Worm (Caenorhabditis elegans) whole organism, L4/young adult: ENCODE data around the gene W09G12.8.

Experiments used
- W03F9.2 ChIP-seq: fragments of 150-350 bp; optimal IDR thresholded peaks from 2 replicates; lab custom pipeline; 2014; ENCODE audit warnings: missing biosample characterization, missing genetic modification characterization
- dao-5 ChIP-seq: sonication (generic microtip); optimal IDR thresholded peaks from 2 replicates; lab custom pipeline; 2016; ENCODE audit warnings: missing genotype, missing genetic modification characterization, moderate library complexity, missing compliant biosample characterization
- him-1 ChIP-seq: sonication (generic microtip); optimal IDR thresholded peaks from 2 replicates; lab custom pipeline; 2016; ENCODE audit warnings: missing genotype, missing genetic modification reagents, missing genetic modification characterization, missing compliant biosample characterization

W09G12.8 gene

DNA sequence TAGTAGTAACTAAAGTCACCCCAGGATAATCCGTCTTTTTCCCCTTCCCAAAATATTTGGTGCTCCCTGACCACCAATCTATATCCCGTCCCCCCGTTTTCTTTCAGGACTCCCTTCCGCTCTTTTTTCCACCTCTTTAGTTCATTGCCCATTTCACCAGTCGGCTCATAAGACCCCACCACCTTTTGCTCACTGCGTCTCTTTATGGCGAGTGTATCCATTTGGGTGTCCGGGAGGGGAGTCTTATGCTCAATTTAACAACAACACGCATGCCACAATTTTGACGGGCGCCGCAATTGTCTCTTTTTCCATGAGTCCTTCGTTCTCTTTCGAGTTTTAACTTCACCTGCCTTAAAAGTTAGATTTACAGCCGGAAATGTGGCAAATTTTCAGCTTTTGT, 12.8 kb upstream of the W09G12.8 start:
- TF ChIP-seq W03F9.2, result no peak
- TF ChIP-seq dao-5 (tag; lab: Kevin White, UChicago), result no peak
- TF ChIP-seq him-1 (tag; lab: Kevin White, UChicago), result no peak

- TF ChIP-seq him-1 (tag; lab: Kevin White, UChicago) (no peak), W03F9.2 (no peak), dao-5 (tag; lab: Kevin White, UChicago) (no peak)
Measured at ce11 chrIV:1215536-1215935, 10.4 kb upstream of the W09G12.8 start.

DNA sequence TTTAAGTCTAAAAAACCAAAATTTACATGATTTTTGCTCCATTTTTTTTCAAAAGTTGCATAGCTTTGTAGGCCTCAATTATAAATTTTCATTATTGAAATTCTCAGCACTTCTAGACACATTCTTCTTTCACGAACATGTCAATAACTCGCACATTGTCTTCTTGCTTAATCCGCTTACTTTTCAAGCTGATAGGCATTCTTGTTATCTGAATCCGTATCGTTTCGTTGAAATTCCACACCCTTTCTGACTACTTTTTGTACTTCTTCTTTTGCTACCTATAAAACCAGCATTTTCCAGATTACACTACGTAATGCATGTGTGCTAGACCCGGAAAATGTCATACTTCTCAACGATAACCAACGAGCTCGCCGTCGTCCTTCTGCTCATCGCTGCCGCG, 9.7 kb upstream of the W09G12.8 start, which contains the start of gene W09G12.9:
Gene W09G12.9, plus strand, starts transcription at position 301 of the 400 bp plus-strand sequence.
- TF ChIP-seq W03F9.2 (no peak), him-1 (tag; lab: Kevin White, UChicago) (no peak), dao-5 (tag; lab: Kevin White, UChicago) (no peak)

- TF ChIP-seq dao-5 (tag; lab: Kevin White, UChicago), result no peak
- TF ChIP-seq him-1 (tag; lab: Kevin White, UChicago), result no peak
- no peak for TF ChIP-seq W03F9.2
Measured at ce11 chrIV:1221167-1221566, 4.8 kb upstream of the W09G12.8 start, which contains the start of gene W09G12.10. TSS of gene W09G12.10 (minus strand) at chrIV:1221287.

DNA sequence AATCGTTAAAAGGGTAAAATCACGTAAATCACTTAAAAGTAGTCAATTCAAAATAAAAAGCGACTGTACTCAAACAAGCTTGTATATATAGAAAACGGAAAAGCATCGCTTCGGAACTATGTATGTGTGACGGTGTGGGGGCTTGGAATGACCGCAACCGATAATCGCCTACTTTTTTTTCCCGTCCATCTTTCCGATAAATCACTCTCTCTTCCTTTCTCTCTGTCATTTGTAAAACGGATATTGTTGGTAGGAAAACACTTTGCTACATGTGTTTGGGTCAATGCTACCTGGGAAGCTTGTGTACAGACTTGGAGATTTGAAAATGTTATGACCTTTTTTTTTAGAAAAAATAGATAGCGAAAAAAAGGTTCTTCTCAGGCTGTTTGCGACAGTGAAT, 1.2 kb upstream of the W09G12.8 start:
- no peak for TF ChIP-seq him-1 (tag; lab: Kevin White, UChicago)

DNA sequence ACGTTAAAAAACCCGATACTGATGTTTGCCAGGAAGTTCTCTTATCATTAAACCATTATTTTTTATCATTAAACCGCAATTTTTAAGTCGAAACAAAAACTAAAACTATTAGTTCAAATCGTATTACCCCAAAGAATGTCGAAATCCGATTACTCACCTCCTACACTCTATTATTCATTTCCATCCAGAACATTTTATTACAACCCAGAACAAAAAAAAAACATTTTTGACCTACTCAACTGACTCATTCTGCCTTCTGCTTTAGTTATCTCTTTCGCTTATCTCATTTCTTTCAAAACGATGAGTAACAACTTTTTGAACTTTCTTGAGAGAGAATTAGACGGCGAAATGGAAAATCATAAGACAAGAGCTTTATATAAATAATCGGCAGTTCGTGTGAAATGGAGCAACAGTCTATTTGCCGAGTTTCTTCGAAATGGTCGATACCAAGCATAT, 2.7 kb downstream of the W09G12.8 start, which contains the start of gene W09G12.7:
Gene W09G12.7, plus strand, starts transcription at position 406 of the 456 bp plus-strand sequence.
- no peak for TF ChIP-seq him-1 (tag; lab: Kevin White, UChicago)
- TF ChIP-seq dao-5 (tag; lab: Kevin White, UChicago), result no peak
- TF ChIP-seq W03F9.2, result no peak

- no peak for TF ChIP-seq him-1 (tag; lab: Kevin White, UChicago)
- no peak for TF ChIP-seq dao-5 (tag; lab: Kevin White, UChicago)
- no peak for TF ChIP-seq W03F9.2
Measured at ce11 chrIV:1231589-1231988, 5.6 kb downstream of the W09G12.8 start, which contains the start of gene W09G12.6. TSS of gene W09G12.6 (plus strand) at chrIV:1231889.

DNA sequence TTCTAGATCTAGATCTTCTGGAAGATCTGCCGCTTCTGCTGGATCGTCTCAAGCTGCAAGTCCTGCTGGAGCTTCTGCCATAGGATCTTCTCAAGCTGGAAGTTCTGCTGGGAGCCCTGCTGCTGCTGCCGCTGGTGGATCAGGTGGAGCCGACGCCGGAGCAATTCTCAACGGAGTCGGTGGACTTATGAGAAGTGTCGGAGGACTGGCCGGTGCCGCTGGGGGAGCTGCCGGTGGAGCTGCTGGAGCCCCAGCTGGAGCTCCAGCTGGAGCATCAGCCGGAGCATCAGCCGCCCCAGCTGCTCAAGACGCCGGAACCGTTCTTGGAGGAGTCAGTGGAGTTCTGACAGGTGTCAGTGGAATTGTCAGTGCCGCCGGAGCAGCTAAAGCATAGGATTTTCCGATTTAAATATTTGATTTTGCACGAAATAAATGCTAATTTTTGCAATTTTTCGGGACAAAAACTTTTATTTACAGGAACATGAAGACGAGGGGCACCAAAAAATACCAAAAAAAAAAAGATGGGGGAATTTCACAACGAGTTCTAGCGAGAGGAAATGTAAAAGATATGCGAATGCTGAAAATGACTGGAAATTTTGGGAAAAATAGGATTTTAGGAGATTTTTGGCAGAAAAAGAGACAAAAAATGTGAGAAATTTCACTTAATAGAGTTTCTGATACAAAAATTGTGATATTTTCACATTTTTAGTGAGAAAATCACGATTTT, 6.6 kb downstream of the W09G12.8 start:
- no peak for TF ChIP-seq dao-5 (tag; lab: Kevin White, UChicago)
- TF ChIP-seq him-1 (tag; lab: Kevin White, UChicago), result no peak
- no peak for TF ChIP-seq W03F9.2

ce11 chrIV:1234780-1235179, 8.8 kb downstream of the W09G12.8 start:
- TF ChIP-seq dao-5 (tag; lab: Kevin White, UChicago) (no peak), him-1 (tag; lab: Kevin White, UChicago) (no peak), W03F9.2 (no peak)

DNA sequence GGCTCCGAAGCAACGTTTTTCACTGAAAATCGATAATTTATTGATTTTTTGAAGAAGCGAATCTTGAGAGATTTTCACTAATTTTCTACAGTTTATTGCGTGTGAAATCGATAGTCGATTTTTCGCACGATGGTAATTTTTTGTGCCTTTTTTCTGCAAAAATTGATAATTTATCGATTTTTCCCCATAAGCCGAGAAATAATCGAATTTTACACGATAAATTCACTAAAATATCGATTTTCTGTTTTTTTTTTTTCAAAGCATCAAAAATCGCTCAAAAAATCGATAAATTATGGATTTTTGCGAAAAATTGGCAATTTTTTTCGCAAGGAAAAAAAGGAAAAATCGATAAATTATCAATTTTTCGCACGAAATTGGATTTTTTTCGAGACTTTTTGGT, 9.8 kb downstream of the W09G12.8 start:
- TF ChIP-seq dao-5 (tag; lab: Kevin White, UChicago), result no peak
- no peak for TF ChIP-seq W03F9.2
- TF ChIP-seq him-1 (tag; lab: Kevin White, UChicago), result no peak

DNA sequence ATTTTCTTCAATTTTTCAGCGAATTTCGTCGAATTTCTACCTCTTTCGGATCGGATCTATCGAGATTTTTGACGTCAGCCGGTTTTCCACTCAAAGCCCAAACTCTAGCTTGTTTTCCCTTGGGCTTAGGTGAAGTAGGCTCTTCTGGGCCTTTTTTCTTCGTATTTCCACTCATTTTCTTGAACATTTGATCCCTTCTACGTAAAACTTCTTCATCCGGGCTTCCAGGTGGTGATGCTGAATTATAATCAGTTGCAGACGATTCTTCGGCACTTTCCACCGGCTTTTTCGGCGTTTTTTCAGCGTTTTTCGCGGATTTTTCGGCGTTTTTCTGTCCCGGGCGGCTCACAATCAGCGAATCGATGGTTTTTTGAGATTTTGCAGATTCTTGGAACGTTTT, 12.2 kb downstream of the W09G12.8 start:
- no peak for TF ChIP-seq W03F9.2

DNA sequence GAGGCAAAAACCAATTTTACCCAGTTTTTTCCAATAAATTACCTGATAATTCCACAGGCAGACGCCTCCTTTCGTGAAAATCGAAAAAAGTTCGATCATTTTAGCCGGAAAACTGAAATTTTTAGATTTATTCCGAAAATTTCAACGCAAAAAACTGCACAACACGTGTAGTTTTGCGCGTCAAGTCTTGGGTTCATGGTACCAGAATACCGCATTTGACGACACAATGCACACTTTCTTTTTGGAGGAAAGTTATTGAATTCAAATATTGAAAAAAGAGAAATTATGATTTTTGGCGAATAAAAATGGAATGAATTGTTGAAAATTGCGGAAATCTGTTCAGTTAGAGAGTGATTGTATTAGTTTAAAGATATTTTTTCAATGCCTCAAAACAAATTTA, 13.7 kb downstream of the W09G12.8 start, which contains the start of gene F38A1.8:
Gene F38A1.8, minus strand, starts transcription at position 167 of the 400 bp plus-strand sequence.
- no peak for TF ChIP-seq W03F9.2
- no peak for TF ChIP-seq him-1 (tag; lab: Kevin White, UChicago)
- no peak for TF ChIP-seq dao-5 (tag; lab: Kevin White, UChicago)

ce11 chrIV:1243295-1243694, 17.3 kb downstream of the W09G12.8 start, which contains the start of gene F38A1.15:
TSS of gene F38A1.15 (minus strand) at chrIV:1243395.
- TF ChIP-seq dao-5 (tag; lab: Kevin White, UChicago) (no peak), W03F9.2 (no peak), him-1 (tag; lab: Kevin White, UChicago) (no peak)

DNA sequence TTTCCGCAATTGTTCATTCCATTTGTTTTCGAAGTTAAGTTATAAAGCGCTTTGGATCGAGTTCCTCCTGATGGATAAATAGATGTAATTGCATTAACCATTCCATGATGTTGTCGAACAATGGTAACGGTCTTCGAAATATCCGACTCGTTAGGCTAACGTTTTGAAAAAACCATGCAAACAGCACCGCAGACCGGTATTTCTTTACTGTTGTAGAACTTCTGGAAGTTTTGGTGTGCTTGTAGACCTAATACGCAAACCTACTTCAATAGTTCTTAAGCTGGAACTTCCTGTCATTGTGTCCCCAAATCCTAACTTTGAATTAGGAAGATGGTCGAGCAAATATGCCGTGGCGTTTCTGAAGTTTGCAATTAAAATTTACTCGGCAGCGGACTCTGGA, 19.3 kb downstream of the W09G12.8 start, which contains the start of gene F38A1.9:
Gene F38A1.9, minus strand, starts transcription at position 101 of the 400 bp plus-strand sequence.
- no peak for TF ChIP-seq dao-5 (tag; lab: Kevin White, UChicago)
- TF ChIP-seq him-1 (tag; lab: Kevin White, UChicago), result no peak
- TF ChIP-seq W03F9.2, result no peak
